Worm (Caenorhabditis elegans) whole organism, L4/young adult: Measurements from ENCODE around the gene fipr-14.

ENCODE experiments used
- W03F9.2 ChIP-seq: fragments of 150-350 bp; optimal IDR thresholded peaks from 2 replicates; lab custom pipeline; 2014; ENCODE audit warnings: missing biosample characterization, missing genetic modification characterization
- dao-5 ChIP-seq: sonication (generic microtip); optimal IDR thresholded peaks from 2 replicates; lab custom pipeline; 2016; ENCODE audit warnings: missing genotype, missing genetic modification characterization, moderate library complexity, missing compliant biosample characterization
- him-1 ChIP-seq: sonication (generic microtip); optimal IDR thresholded peaks from 2 replicates; lab custom pipeline; 2016; ENCODE audit warnings: missing genotype, missing genetic modification reagents, missing genetic modification characterization, missing compliant biosample characterization

The fipr-14 gene

DNA sequence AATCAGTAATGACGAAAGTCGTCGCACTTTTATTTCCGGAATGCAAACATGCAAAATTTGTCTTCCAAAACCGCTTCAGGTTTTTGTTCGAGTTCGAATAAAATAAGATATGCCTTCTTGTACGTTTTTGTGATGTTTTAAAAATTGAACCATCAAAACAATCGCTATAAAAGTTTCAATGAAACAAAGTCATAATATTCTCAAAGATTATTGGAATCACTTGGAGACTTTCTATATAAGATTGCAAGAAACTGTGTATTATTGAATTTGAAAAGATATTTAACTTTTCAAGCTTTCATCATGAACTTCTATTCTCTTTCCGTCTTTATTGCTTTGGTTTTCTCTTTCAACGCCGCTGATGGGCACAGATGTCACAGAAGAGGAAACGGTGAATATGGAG, at the start of gene fipr-14:
Gene fipr-14 (plus strand): TSS at position 301 of the 400 bp plus-strand sequence.
- TF ChIP-seq dao-5 (tag; lab: Kevin White, UChicago) = no peak
- TF ChIP-seq him-1 = no peak
- no peak for TF ChIP-seq W03F9.2 (tag; lab: Kevin White, UChicago)

DNA sequence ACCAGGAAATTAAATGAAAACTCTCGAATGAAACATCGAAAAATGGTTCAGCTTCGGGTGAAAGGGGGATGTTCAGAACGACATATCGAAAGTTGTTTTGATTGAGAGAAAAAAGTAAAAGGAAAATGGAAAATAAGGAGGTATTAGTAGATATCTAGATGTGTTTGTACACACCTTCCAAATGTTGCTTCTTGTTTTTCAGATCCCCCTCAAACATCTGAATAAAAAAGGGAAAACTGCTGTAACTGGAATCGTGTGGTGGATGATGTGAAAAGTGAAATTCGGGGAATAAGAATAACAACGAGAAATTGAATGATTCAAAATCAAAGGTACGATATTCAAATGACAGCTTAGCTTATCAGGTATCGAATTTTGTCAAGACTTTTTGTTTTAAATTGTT, 48.9 kb upstream of the fipr-14 start, which contains the start of gene npax-3:
Gene npax-3 (minus strand): TSS at position 101 of the 400 bp plus-strand sequence.
- no peak for TF ChIP-seq him-1
- TF ChIP-seq dao-5 (tag; lab: Kevin White, UChicago) = no peak
- TF ChIP-seq W03F9.2 (tag; lab: Kevin White, UChicago) = no peak

DNA sequence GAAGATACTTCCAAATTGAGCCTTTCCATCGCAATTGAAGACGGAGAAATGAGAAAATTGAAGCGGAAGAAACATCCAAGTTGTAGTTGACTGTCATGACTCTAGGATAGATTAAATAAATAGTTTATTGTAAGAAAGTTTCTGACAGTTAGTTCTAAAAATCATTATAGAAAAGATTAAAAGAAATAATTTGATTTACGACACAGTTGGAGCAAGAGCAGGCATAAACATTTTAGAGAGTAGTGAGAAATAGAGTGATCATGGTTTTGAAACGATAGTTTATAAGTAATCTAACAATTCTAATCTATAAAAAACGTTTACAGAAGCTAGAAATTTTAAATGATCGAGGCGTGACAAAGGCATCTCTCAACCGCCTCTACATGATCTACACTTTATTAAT, 44.8 kb upstream of the fipr-14 start, which contains the start of gene best-15:
Gene best-15 (minus strand): TSS at position 101 of the 400 bp plus-strand sequence.
- no peak for TF ChIP-seq dao-5 (tag; lab: Kevin White, UChicago)
- TF ChIP-seq him-1 = no peak
- TF ChIP-seq W03F9.2 (tag; lab: Kevin White, UChicago) = no peak

DNA sequence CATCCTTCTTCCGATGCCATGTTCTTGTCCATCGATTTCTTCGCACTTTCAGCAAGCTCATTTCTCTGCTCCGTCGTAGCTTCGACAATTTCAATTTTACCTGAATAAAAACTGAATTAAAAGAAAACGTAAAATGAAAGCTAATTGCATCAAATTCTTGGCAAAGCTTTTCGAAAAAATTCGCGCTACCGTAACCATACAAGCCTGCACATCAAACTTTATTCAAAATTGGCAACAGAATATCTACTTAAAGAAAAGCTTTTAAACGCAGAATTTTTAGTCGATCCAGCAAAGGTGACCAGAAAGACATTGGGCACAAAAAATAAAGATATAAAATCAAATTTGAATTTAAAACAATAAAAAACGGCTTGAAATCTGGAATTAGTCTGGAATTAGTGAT, 34.7 kb upstream of the fipr-14 start:
- TF ChIP-seq W03F9.2 (tag; lab: Kevin White, UChicago) (no peak), him-1 (no peak), dao-5 (tag; lab: Kevin White, UChicago) (no peak)

- TF ChIP-seq dao-5 (tag; lab: Kevin White, UChicago) (no peak), him-1 (no peak), W03F9.2 (tag; lab: Kevin White, UChicago) (no peak)
These were observed 34.1 kb upstream of the fipr-14 start, which contains the start of gene T11G6.5 for ce11 chrIV:10842705-10843364. T11G6.5 (minus strand) TSS chrIV:10842755.

DNA sequence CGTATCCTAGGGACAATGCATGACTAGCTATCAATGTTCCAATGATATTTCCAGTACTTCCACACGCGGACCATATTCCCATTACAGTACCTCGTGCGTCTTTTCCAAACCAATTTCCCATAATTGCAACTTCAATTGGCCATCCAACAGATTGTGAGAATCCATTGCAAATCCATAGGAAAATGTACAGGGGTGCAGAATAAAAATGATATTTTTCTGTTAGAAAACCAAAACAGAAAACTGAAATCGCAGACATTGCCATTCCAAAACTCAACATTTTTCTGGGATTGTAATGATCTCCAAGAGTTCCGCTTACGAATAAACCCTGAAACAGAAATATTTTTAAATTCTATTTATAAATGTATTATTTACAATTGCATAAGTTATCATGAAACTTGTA, 25.8 kb upstream of the fipr-14 start:
- TF ChIP-seq dao-5 (tag; lab: Kevin White, UChicago) = no peak
- TF ChIP-seq him-1 = no peak
- TF ChIP-seq W03F9.2 (tag; lab: Kevin White, UChicago) = no peak

- TF ChIP-seq dao-5 (tag; lab: Kevin White, UChicago) (no peak), him-1 (no peak), W03F9.2 (tag; lab: Kevin White, UChicago) (no peak)
These were observed 25.1 kb upstream of the fipr-14 start, which contains the start of gene T11G6.4 for ce11 chrIV:10851833-10852232. T11G6.4 (minus strand) TSS chrIV:10851933.

DNA sequence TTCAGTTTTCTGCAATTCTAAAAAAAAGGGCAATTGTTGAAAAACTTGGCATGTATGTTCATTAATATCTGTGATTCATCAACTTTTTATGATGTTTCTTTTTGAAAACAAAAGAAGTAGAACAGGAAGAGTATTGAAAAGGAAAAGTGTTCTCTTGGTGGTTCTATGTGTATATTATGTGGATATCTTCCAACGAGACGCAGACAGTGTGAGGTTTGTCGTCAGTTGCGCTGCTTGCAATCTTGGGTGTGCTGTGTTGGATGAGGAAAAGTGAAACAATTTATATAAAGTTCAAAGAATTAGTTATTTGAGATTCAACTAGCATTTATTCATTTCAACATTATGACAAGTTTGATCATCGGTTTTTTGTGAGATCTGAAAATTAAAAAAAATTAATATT, 24.5 kb upstream of the fipr-14 start:
- TF ChIP-seq W03F9.2 (tag; lab: Kevin White, UChicago) (no peak), him-1 (no peak), dao-5 (tag; lab: Kevin White, UChicago) (no peak)

DNA sequence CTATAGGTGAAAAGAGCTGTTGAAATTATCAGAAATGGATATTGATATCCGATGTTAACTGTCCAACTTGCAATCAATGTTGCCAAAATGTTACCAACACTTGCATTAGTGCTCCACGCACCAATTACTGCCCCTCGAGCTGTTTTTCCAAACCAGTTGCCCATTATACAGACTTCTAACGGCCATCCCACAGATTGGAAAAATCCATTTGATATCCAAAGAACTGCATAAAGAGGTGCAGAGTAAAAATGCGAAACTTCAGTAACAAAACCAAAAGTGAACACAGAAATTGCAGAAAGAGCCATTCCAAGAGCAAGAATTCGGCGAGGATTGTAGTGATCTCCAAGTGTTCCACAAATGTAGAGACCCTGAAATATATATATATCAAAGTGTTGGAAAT, 22.9 kb upstream of the fipr-14 start:
- TF ChIP-seq dao-5 (tag; lab: Kevin White, UChicago) = no peak
- TF ChIP-seq W03F9.2 (tag; lab: Kevin White, UChicago) = no peak
- TF ChIP-seq him-1 = no peak

ce11 chrIV:10855049-10855448, 21.9 kb upstream of the fipr-14 start, which contains the start of gene T11G6.3:
T11G6.3 (minus strand) TSS chrIV:10855237.
- TF ChIP-seq W03F9.2 (tag; lab: Kevin White, UChicago) = no peak
- no peak for TF ChIP-seq dao-5 (tag; lab: Kevin White, UChicago)
- no peak for TF ChIP-seq him-1

DNA sequence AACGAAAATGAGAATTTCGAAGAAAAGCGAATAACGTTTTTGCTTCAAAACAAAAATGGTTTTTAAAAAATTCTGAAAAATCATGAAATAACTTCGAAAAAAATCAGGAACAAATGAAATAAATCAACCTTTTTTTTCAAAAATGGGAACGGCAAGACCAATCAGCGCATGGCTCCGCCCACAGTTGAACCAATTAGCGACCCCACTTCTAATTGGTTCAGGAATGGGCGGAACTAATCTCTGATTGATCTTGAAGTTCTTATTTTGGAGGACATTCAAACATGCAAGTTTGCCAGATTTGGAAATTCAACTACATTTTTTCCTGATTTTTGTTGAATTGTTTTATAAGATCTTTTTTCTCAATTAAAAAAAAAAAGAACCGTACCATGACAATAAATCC, 21.0 kb upstream of the fipr-14 start:
- no peak for TF ChIP-seq dao-5 (tag; lab: Kevin White, UChicago)
- no peak for TF ChIP-seq W03F9.2 (tag; lab: Kevin White, UChicago)
- no peak for TF ChIP-seq him-1

ce11 chrIV:10858300-10859016, 18.5 kb upstream of the fipr-14 start, which contains the start of the genes T11G6.2 and hars-1:
T11G6.2 (minus strand) TSS chrIV:10858496.
hars-1 (plus strand) TSS chrIV:10858957.
- TF ChIP-seq him-1 = no peak
- TF ChIP-seq W03F9.2 (tag; lab: Kevin White, UChicago) = peak; percentile 31

- TF ChIP-seq dao-5 (tag; lab: Kevin White, UChicago) = no peak
- TF ChIP-seq him-1 = no peak
- TF ChIP-seq W03F9.2 (tag; lab: Kevin White, UChicago) = no peak
These were observed 15.8 kb upstream of the fipr-14 start, which contains the start of gene rbm-22 for ce11 chrIV:10861102-10861501. rbm-22 (plus strand) TSS chrIV:10861402.

DNA sequence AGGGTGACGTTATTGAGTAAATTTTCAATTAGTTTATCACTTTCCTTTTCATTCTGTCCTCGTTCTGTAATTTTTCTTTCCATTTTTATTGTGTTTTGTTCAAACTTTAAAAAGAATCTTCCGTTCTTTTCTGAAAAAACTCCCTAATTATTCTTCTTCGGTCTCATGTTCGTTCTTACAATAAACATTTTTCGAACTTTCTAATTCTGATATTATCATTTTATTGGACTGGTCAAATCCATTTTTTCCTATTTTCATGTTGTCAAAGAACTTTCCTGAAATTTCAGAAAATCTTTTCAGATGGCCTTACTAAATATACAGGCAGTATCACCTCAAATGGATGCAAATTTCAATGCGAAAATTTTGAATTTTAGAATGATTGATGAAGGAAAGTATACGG, 12.9 kb upstream of the fipr-14 start, which contains the start of gene nish-1:
Gene nish-1 (plus strand): TSS at position 301 of the 400 bp plus-strand sequence.
- no peak for TF ChIP-seq dao-5 (tag; lab: Kevin White, UChicago)
- no peak for TF ChIP-seq him-1
- no peak for TF ChIP-seq W03F9.2 (tag; lab: Kevin White, UChicago)
